Fruit fly (Drosophila melanogaster) whole organism: ENCODE results near the gene Cpr97Ea.

Experiments used
- CG8478 ChIP-seq: fragments of >200 bp; optimal IDR thresholded peaks from 2 replicates; lab custom pipeline; 2018; ENCODE audit warnings: inconsistent platforms
- Dll ChIP-seq: fragments of >200 bp; optimal IDR thresholded peaks from 2 replicates; lab custom pipeline; 2017
- EcR ChIP-seq, 2 experiments: fragments of >200 bp; optimal IDR thresholded peaks; 2 replicates each; lab custom pipeline; 2017; ENCODE audit warnings: missing biosample characterization in 2 of 2, missing genetic modification characterization in 2 of 2, missing genetic modification reagents in 2 of 2
- pan ChIP-seq: fragments of >200 bp; optimal IDR thresholded peaks from 2 replicates; lab custom pipeline; 2017
- psq ChIP-seq: fragments of >200 bp; optimal IDR thresholded peaks from 2 replicates; lab custom pipeline; 2017
- usp ChIP-seq: fragments of >200 bp; optimal IDR thresholded peaks from 2 replicates; lab custom pipeline; 2017; ENCODE audit warnings: missing biosample characterization, missing genetic modification characterization, mixed read lengths

Gene Cpr97Ea

DNA sequence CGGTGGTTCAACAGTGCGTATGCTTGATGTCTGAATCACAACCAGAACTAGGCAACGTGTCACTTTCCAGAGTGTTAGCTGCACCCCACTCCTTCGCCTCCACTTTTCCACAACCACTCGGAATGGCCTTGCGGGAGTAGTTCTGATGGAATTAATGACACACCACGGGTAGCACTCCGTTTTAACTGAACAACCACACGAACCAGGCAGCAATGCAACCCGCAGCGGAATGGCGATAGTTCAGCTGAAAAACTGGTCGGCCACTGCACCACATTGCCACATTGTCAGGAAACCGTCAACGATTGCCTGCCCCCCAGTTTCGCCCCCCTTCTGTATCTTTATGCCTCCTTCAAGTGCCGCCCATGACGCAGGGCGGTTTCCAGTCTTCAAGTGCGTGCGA, at the start of gene Cpr97Ea:
Cpr97Ea (minus strand) TSS at position 230 of the 400 bp plus-strand sequence.
- TF ChIP-seq Dll (lab: Kevin White, UChicago) (no peak), usp (GFP tag; lab: Kevin White, UChicago) (no peak), psq (lab: Kevin White, UChicago) (no peak), EcR (GFP tag; optimal IDR thresholded peaks at IDR 0.05; lab: Kevin White, UChicago) (no peak), CG8478 (lab: Kevin White, UChicago) (no peak), pan (no peak)

DNA sequence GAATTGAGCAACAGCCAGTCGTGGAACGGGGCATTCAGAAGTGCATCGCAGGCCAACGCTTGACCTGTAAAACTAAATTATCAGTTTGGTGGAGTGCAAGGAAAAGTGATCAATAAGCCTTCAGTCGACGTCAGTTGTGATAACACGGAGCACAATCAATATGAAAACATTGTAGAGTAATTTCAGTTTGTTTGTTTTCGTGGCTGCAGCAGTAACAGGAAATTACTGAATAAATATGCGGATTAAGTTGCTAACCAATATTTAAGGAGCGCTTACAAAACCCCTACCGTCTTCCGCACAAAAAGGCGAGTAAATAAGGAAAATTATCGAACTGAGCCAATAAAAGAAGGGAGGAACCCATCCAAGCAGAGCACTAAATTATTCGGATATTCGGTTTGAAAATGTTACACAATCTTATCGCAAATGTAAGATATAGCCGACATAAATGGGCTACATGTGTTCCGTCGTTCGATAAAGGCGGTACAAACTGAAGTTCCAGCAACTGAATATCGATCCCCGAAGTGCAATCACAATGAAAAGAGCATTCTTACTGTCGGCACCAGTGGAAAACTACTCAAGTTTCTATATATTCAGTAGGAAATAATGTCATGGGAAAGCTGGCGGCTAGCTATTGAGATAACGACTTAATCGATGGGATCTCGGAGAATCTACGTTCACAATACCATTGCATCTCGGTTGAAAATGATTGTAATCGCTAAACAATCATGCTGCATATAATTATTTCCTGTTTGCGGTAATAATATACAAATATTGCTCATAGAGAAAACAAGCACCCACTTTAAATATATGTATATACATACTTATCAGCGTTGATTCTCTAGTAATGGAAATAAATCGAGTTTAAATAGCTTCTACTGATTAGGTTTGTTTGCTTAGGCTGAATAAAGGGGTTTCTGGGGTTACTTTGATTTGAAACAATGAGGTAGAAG, 48.4 kb upstream of the Cpr97Ea start:
- TF ChIP-seq psq (lab: Kevin White, UChicago) (no peak), Dll (lab: Kevin White, UChicago) (no peak), EcR (GFP tag; optimal IDR thresholded peaks at IDR 0.05; lab: Kevin White, UChicago) (no peak), usp (GFP tag; lab: Kevin White, UChicago) (no peak), pan (no peak), CG8478 (lab: Kevin White, UChicago) (no peak)

DNA sequence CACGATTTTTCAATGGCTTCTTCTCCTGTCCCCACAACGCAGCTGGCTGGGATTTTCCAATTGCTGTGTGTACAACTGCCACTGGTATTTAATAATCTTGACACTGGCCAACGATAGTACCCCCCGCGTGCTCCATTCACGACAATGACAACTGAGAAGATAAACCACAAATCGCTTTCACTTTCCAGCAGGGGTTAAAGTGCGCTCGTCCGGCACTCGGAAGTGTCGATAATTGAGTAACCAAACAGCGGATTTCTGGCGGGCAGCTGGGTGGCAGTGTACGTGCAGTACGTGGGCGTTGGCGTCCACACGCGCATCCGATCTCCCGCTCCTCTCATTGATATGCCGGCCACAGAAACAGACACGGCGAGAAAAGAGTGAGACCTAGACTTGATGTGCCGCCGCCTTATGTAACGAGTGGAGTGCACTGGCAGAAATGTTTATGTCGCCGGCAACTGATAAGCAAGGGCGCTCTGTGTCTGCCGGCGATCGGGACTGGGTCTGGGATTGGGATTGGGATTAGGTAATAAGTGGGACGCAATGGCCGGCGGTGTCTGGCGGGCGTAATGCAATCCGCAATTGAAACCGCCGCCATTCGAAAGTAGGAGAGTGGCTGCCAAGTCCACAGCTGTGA, 47.3 kb upstream of the Cpr97Ea start:
- TF ChIP-seq EcR (GFP tag; optimal IDR thresholded peaks at IDR 0.05; lab: Kevin White, UChicago) (no peak), usp (GFP tag; lab: Kevin White, UChicago) (no peak), pan (no peak), psq (lab: Kevin White, UChicago) (no peak), CG8478 (lab: Kevin White, UChicago) (no peak), Dll (lab: Kevin White, UChicago) (no peak)

DNA sequence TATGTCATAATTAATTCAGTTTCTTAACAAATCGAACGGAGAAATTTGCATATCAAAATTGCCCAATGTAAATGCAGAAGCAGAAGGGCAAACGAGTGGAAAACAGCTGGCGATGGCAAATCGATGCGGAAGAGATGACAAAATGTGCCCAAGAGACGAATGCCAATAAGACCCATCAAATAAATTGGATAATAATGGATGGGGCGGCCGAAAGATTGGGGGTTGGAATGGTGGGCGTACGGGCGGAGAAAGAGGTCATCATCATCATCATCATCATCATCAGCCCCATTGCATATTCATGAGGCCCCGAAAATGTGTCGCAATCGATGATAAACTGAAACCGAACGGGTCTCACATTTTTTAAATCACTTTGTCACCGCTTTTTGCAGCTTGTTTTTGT, 46.4 kb upstream of the Cpr97Ea start:
- no peak for TF ChIP-seq Dll (lab: Kevin White, UChicago)
- TF ChIP-seq pan, result no peak
- TF ChIP-seq usp (GFP tag; lab: Kevin White, UChicago), result no peak
- no peak for TF ChIP-seq CG8478 (lab: Kevin White, UChicago)
- no peak for TF ChIP-seq psq (lab: Kevin White, UChicago)
- no peak for TF ChIP-seq EcR (GFP tag; optimal IDR thresholded peaks at IDR 0.05; lab: Kevin White, UChicago)

DNA sequence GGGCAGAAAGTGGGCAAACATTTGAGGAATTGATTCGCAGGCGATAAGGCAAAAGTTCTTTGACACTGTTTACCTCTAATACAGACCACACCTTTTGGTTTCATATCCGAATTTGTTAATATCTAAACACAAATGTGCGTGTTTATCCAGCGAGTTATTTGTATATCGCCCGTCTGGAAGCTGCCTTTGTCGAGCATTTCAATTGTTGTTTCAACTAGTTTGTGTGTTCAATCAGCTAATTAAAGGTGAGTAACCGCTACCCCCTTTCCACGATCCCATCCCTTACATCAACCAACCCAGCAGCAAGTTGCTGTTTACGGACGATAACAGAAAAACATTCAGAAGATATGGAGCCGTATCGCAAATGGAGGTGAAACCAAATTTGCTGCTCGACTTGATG, 43.8 kb upstream of the Cpr97Ea start:
- TF ChIP-seq EcR (GFP tag; optimal IDR thresholded peaks at IDR 0.05; lab: Kevin White, UChicago) (no peak), usp (GFP tag; lab: Kevin White, UChicago) (no peak), pan (no peak), Dll (lab: Kevin White, UChicago) (no peak), CG8478 (lab: Kevin White, UChicago) (no peak), psq (lab: Kevin White, UChicago) (no peak)

DNA sequence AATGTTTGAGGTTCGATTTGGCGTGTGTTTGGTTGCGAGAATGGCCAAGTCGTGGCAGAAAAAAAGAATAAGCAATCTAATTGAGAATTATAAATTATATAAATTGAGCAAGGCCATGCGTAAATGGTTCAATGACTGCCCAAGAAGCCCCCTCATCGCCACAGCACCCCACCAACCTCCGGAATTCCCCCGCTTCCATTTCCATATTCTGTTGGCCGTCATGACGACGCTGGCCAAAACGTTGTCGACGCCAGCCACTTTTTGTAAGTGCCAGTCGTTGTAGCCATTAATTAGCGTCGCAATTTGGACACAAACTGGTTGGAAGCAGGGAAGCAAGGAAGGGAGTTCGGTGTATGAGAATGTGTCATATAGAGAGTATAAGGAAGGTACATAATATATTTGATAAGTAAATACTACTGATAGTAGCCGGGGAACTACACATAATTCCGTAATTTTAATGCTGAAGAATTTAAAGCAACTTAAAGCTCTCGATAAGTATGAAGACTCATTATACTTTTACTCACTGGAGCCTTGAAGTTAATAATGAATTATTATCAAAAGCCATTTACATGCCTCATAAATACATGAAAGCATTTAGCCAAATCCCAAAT, 43.1 kb upstream of the Cpr97Ea start:
- TF ChIP-seq psq (lab: Kevin White, UChicago) (no peak), usp (GFP tag; lab: Kevin White, UChicago) (no peak), pan (no peak), Dll (lab: Kevin White, UChicago) (no peak), EcR (GFP tag; optimal IDR thresholded peaks at IDR 0.05; lab: Kevin White, UChicago) (no peak), CG8478 (lab: Kevin White, UChicago) (no peak)

DNA sequence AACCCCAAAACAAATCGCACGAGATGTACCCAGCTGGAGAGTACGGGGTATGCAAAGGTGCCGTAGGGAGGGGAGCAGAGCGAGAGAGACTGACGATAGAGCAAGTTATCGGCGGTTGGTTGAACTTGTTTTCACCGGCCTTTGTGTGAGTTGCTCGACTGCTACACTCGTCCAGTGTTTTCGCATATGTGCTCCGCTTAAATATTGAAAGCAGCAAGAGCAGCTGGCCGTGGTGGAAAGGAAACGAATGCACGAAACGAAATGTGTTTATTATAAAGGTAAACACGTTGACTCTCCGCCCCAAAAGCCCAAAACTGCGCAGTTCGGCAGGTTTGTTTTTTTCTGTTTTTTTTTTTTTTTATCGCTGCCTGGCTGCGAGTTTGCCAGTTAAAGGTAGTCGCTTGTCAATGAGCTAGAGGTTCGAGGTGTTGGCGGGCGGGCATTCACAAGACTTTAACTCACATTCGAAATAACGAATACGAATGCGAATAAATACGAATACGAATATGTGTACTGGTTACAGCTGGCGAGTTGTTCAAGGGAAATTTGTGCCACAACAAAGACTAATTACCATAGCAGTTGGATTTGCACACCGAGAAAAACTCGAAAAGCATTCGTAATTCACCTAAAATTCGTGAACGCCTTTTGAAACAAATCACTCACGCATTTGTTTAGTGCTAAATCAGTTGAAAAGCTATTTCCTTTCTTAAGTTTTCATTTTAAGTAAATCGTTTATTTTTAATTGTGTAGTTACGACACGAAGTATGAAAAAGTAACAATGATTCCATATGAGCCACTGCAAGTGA, 42.2 kb upstream of the Cpr97Ea start:
- no peak for TF ChIP-seq Dll (lab: Kevin White, UChicago)
- TF ChIP-seq CG8478 (lab: Kevin White, UChicago), result no peak
- TF ChIP-seq EcR (GFP tag; optimal IDR thresholded peaks at IDR 0.05; lab: Kevin White, UChicago), result no peak
- no peak for TF ChIP-seq psq (lab: Kevin White, UChicago)
- no peak for TF ChIP-seq pan
- no peak for TF ChIP-seq usp (GFP tag; lab: Kevin White, UChicago)

DNA sequence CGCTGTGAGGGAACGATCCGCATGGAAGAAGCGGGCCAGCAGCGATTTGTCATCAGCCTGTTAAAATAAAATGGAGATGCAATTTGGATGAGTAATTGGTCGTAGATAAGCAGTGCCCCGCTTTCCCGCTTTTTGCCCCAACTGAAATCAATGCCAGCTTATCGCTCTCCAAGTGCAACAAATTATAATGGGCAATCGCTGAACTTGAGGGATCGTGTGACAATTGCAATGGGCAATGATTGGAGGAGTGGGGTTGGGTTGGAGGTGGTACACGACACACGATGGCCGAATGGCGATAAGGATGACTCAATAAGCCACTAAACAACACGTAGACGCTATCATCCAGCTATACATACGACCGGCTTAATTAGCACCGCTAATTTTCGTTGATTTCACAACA, 41.1 kb upstream of the Cpr97Ea start:
- TF ChIP-seq psq (lab: Kevin White, UChicago), result no peak
- no peak for TF ChIP-seq Dll (lab: Kevin White, UChicago)
- no peak for TF ChIP-seq EcR (GFP tag; optimal IDR thresholded peaks at IDR 0.05; lab: Kevin White, UChicago)
- TF ChIP-seq CG8478 (lab: Kevin White, UChicago), result no peak
- no peak for TF ChIP-seq pan
- TF ChIP-seq usp (GFP tag; lab: Kevin White, UChicago), result no peak

DNA sequence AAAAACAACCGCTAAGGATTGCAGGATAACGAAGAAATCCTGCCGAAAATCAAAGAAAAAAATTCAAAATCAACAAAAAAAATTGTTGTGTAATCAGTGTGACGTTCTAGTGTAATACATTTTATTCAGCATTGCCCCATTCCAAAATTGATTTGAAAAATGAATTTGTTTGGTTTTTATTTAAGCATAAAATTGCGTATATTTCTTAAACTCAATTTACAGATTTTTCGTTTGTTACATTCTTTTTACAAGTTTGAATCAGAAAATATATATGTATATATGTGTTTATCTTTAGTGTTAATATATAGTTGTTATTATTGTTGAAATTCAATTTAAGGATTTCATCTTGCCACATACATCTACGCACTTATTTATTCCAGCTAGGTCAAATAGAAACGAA, 37.0 kb upstream of the Cpr97Ea start, which contains the start of gene CG6059:
CG6059 (minus strand) TSS at position 101 of the 400 bp plus-strand sequence.
- TF ChIP-seq usp (GFP tag; lab: Kevin White, UChicago), result no peak
- no peak for TF ChIP-seq EcR (GFP tag; optimal IDR thresholded peaks at IDR 0.05; lab: Kevin White, UChicago)
- no peak for TF ChIP-seq pan
- no peak for TF ChIP-seq CG8478 (lab: Kevin White, UChicago)
- TF ChIP-seq Dll (lab: Kevin White, UChicago), result no peak

DNA sequence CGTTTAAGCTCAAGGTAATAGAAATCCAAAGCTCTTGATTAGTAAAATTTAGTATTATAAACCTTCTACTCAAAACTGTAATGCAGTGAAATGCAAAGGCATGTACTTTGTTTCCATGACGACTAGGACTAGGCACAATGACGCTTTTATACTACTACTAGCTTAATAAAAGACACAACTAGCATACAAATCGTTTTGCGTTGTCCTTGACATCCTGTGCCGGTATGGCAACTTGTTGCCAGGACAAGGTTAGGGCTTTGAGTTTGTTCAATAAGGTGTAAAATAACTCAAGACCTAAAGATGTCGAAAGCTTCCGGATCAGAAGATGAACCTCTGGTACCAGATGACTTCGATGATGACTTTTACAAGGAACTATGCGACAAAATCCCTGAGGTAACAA, 30.8 kb upstream of the Cpr97Ea start, which contains the start of gene CG5882:
CG5882 (plus strand) TSS at position 301 of the 400 bp plus-strand sequence.
- no peak for TF ChIP-seq CG8478 (lab: Kevin White, UChicago)
- no peak for TF ChIP-seq usp (GFP tag; lab: Kevin White, UChicago)
- no peak for TF ChIP-seq pan
- TF ChIP-seq psq (lab: Kevin White, UChicago), result no peak
- TF ChIP-seq Dll (lab: Kevin White, UChicago), result no peak
- no peak for TF ChIP-seq EcR (GFP tag; optimal IDR thresholded peaks at IDR 0.05; lab: Kevin White, UChicago)
